Fruit fly (Drosophila melanogaster): ENCODE measurements around the gene Rsbp15.

dm6 chr3R:12219497-12219896 is 2.7 kb upstream of the Rsbp15 start, which contains the start of gene Cog1:
- no peak for TF ChIP-seq Blimp-1 (GFP tag; optimal IDR thresholded peaks at IDR 0.05)
- TF ChIP-seq CG4318 (GFP tag; optimal IDR thresholded peaks at IDR 0.05), result no peak
- no peak for TF ChIP-seq fd59A (GFP tag; optimal IDR thresholded peaks at IDR 0.05)
- TF ChIP-seq CG7368 (GFP tag; optimal IDR thresholded peaks at IDR 0.05), result no peak
- no peak for TF ChIP-seq CG34406 (GFP tag; optimal IDR thresholded peaks at IDR 0.05)
- TF ChIP-seq CG11294 (GFP tag; IDR thresholded peaks at IDR 0.05), result no peak
- no peak for TF ChIP-seq net (GFP tag; optimal IDR thresholded peaks at IDR 0.05)
- TF ChIP-seq CG6792 (GFP tag; optimal IDR thresholded peaks at IDR 0.05), result no peak
- no peak for TF ChIP-seq Ets21C (GFP tag; optimal IDR thresholded peaks at IDR 0.05)
- no peak for TF ChIP-seq CG15336 (GFP tag; IDR thresholded peaks at IDR 0.05)
- no peak for TF ChIP-seq CG10669 (GFP tag; optimal IDR thresholded peaks at IDR 0.05)
- no peak for TF ChIP-seq fkh (GFP tag; optimal IDR thresholded peaks at IDR 0.05)
- no peak for TF ChIP-seq topi (GFP tag; optimal IDR thresholded peaks at IDR 0.05)

Data from whole organism, prepupa.